Fruit fly (Drosophila melanogaster): ENCODE data around the gene DCAF12.

DCAF12 gene

DNA sequence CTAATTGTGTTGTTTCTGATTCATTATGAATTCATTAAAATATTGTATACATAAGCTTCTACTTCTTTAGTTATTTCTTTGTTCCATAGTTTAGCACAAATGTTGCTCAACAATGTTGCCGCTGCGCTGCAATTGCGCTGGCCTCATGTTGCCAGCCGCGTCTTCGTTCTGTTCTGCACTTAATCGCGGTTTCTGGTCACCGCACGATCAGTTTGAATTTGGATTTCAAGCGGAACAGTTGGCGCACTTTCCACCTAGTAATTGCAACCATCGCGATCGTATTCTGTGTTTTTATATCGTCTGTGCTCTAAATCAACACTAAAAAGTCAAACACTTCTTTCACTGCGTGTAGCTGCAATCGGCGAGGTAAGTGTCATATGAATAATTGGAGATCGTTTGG, 17.8 kb downstream of the DCAF12 start, which contains the start of gene Ect3:
Ect3 (plus strand) TSS at position 205 of the 400 bp plus-strand sequence.
- TF ChIP-seq Mio (GFP tag; optimal IDR thresholded peaks at IDR 0.05) (no peak), OdsH (GFP tag; optimal IDR thresholded peaks at IDR 0.05) (no peak), jim (GFP tag; optimal IDR thresholded peaks at IDR 0.05) (no peak), usp (GFP tag; optimal IDR thresholded peaks at IDR 0.05) (no peak), lola (GFP tag; optimal IDR thresholded peaks at IDR 0.05) (no peak), dmrt93B (GFP tag; optimal IDR thresholded peaks at IDR 0.05) (no peak), HLH106 (tag; optimal IDR thresholded peaks at IDR 0.05) (no peak), Abd-B (GFP tag; optimal IDR thresholded peaks at IDR 0.05) (no peak), CrebA (GFP tag; optimal IDR thresholded peaks at IDR 0.05; ENCODE audit: borderline replicate concordance) (no peak), woc (GFP tag; optimal IDR thresholded peaks at IDR 0.05) (no peak), dsf (GFP tag; optimal IDR thresholded peaks at IDR 0.05; ENCODE audit: borderline replicate concordance) (no peak), Sp1 (GFP tag; optimal IDR thresholded peaks at IDR 0.05) (no peak), pan (optimal IDR thresholded peaks at IDR 0.05) (no peak), CG32264 (GFP tag; optimal IDR thresholded peaks at IDR 0.05) (no peak)

DNA sequence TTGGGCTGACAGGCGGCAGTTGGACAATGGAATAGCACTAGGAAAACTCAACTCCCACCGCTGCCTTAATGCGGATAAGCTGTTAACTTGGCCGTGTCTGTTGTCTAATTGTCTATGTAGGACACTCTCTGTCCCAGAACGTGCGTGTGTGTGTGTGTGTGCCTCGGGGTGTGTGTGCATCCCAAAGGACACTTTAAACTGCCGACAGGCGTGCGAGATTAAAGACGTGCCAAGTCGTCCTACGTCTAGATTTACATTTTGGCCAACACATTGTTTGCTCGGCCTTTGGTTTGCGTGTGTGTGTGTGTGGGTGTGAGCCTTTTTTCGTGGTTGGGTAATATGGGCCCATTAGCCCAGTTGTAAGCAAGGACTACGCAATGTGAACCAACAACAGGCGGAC, 18.7 kb downstream of the DCAF12 start:
- TF ChIP-seq Dif (GFP tag; optimal IDR thresholded peaks at IDR 0.05; ENCODE audit: partially characterized antibody) (no peak), rgr (GFP tag; optimal IDR thresholded peaks at IDR 0.05) (no peak), pan (optimal IDR thresholded peaks at IDR 0.05) (no peak), Hnf4 (GFP tag; optimal IDR thresholded peaks at IDR 0.05) (no peak), Jra (GFP tag; optimal IDR thresholded peaks at IDR 0.05) (no peak), Rel (GFP tag; optimal IDR thresholded peaks at IDR 0.05) (no peak), Rel (tag; optimal IDR thresholded peaks at IDR 0.05) (no peak), Dfd (GFP tag; optimal IDR thresholded peaks at IDR 0.05) (peak; percentile 39), Hr78 (GFP tag; optimal IDR thresholded peaks at IDR 0.05) (no peak)

DNA sequence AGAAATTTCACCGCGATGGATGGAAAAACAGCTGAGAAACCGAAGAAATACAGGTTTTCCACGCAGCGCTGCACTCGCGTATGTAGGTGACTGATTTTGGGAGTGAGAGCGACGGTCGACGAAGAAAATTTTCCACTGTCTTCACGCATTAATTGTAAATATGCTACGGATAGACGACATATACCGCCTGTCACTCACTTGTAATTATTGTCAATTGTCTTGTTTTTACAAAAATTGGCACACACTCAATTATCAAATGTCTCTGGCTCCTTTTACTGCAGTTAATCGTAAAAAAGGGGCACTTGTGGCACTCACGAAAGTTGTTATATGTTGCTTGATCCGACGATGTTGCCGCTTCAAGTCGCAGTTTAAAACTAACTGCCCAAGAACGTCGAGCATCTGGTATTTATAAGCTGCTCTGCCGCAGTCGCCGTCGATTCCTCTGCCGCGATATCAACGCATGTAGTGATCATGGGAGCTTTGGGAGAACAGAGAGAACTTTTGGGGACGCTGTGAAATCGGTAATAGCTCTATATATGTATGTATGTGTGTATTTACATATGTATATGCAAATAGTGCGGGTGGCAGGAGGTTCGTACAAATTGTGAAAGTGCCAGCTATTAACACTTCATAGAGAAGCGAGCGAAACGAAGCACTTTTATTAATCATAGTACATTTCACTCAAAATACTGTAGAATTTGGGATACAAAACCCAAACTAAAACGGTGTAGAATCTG, 23.7 kb downstream of the DCAF12 start, which contains the start of gene mfas:
mfas (minus strand) TSS at position 382 of the 737 bp plus-strand sequence.
- TF ChIP-seq foxo (GFP tag; optimal IDR thresholded peaks at IDR 0.05) (no peak), Dfd (GFP tag; optimal IDR thresholded peaks at IDR 0.05) (no peak), CG32264 (GFP tag; optimal IDR thresholded peaks at IDR 0.05) (no peak), Jra (GFP tag; optimal IDR thresholded peaks at IDR 0.05) (peak; percentile 14), fru (GFP tag; optimal IDR thresholded peaks at IDR 0.05) (peak; percentile 58), h (GFP tag; optimal IDR thresholded peaks at IDR 0.05) (peak; percentile 4), Hr83 (GFP tag; optimal IDR thresholded peaks at IDR 0.05; ENCODE audit: poor library complexity, severe bottlenecking) (peak; percentile 49), tai (GFP tag; optimal IDR thresholded peaks at IDR 0.05) (peak; percentile 18), lola (GFP tag; optimal IDR thresholded peaks at IDR 0.05) (no peak), rgr (GFP tag; optimal IDR thresholded peaks at IDR 0.05) (peak; percentile 22), br (GFP tag; optimal IDR thresholded peaks at IDR 0.05) (peak; percentile 6)

DNA sequence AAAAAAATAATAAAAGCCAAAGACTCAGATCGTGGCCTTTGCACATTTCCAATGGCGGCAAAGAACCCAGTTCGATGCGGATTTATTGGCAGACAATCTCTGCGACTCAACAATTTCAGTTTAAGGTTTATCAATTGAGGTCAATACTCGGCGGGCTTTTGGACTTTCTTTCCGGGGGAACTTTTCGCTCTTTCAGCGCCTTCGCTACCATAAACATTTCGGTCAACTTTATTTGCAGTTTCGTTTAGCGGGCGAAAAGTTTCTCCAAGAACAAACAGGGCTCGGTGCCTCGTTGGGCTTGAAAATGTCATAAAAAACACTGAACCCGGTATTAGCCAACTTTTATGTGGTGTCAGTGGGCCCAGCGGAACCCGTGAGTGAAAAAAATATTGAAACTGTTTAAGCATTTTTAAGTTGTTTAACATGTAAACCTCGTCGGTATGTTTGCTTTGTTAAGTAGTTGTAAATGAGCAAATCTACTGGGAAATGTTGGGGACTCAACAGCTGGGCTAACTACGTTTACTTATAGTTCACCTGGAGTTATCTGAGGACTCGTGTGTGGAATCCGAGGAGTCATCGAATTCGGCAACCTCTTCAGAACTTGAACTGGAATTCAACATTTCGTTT, 25.2 kb downstream of the DCAF12 start:
- TF ChIP-seq Abd-B (GFP tag; optimal IDR thresholded peaks at IDR 0.05): no peak
- TF ChIP-seq brk (GFP tag; optimal IDR thresholded peaks at IDR 0.05): no peak
- TF ChIP-seq lola (GFP tag; optimal IDR thresholded peaks at IDR 0.05): no peak
- no peak for TF ChIP-seq Hr83 (GFP tag; optimal IDR thresholded peaks at IDR 0.05; ENCODE audit: poor library complexity, severe bottlenecking)
- TF ChIP-seq sv (GFP tag; optimal IDR thresholded peaks at IDR 0.05): no peak
- no peak for TF ChIP-seq Rel (GFP tag; optimal IDR thresholded peaks at IDR 0.05)
- TF ChIP-seq Rel (tag; optimal IDR thresholded peaks at IDR 0.05): peak; percentile 59
- TF ChIP-seq CrebA (GFP tag; optimal IDR thresholded peaks at IDR 0.05; ENCODE audit: borderline replicate concordance): no peak

DNA sequence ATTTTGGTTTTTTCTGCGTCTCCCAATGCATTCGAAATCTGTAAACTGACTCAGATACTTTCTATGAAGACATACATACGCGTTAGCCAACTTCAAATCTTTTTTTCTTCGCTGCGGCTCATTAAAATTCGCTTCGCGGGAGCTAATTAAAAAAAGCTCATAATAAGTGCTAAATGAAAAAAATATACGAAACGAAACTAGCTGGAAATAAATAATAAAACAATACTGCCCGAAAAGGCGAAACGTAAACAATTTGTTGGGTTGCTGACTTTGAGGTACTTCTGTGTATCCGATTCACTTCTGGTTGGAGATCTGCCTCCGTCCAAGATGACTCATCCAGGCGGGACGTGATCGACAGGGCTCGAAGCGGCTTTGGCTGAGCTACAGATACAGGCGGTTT, 26.8 kb downstream of the DCAF12 start:
- no peak for TF ChIP-seq psq (GFP tag; optimal IDR thresholded peaks at IDR 0.05)
- no peak for TF ChIP-seq lola (GFP tag; optimal IDR thresholded peaks at IDR 0.05)
- no peak for TF ChIP-seq HLH106 (tag; optimal IDR thresholded peaks at IDR 0.05)
- TF ChIP-seq sage (GFP tag; optimal IDR thresholded peaks at IDR 0.05): no peak
- TF ChIP-seq dl (GFP tag; optimal IDR thresholded peaks at IDR 0.05; ENCODE audit: insufficient read depth in 1 of 2, partially characterized antibody in 2 of 2): no peak
- no peak for TF ChIP-seq tai (GFP tag; optimal IDR thresholded peaks at IDR 0.05)
- no peak for TF ChIP-seq br (GFP tag; optimal IDR thresholded peaks at IDR 0.05)

Measured in whole organism, wandering third instar larva.